Fruit fly (Drosophila melanogaster) whole organism, embryonic: ENCODE measurements around the gene CG34001.

Source experiments
- CG11456 ChIP-seq: fragments of 200-800 bp; sonication (Bioruptor generic); IDR thresholded peaks from 3 replicates; pipeline ENCODE4 v1.3.6; 2022; ENCODE audit warnings: missing biosample characterization, missing genetic modification characterization
- CG12219 ChIP-seq: fragments of 200-800 bp; sonication (Bioruptor generic); optimal IDR thresholded peaks from 3 replicates; lab custom pipeline; 2018; ENCODE audit warnings: missing biosample characterization, mild to moderate bottlenecking, missing genetic modification characterization
- CG12391 ChIP-seq: fragments of 200-800 bp; sonication (Bioruptor generic); optimal IDR thresholded peaks from 3 replicates; lab custom pipeline; 2018; ENCODE audit warnings: missing biosample characterization, mild to moderate bottlenecking, missing genetic modification characterization, moderate library complexity
- CG12769 ChIP-seq: fragments of 200-800 bp; sonication (Bioruptor generic); optimal IDR thresholded peaks from 2 replicates; lab custom pipeline; 2019; ENCODE audit warnings: missing biosample characterization, mild to moderate bottlenecking, missing genetic modification characterization, moderate library complexity
- CG13894 ChIP-seq: fragments of 200-800 bp; sonication (Bioruptor generic); optimal IDR thresholded peaks from 3 replicates; lab custom pipeline; 2018; ENCODE audit warnings: missing biosample characterization, mild to moderate bottlenecking, missing genetic modification characterization, moderate library complexity
- CG17385 ChIP-seq: fragments of 200-800 bp; sonication (Bioruptor generic); optimal IDR thresholded peaks from 3 replicates; lab custom pipeline; 2018; ENCODE audit warnings: missing biosample characterization, mild to moderate bottlenecking, missing genetic modification characterization
- CG18599 ChIP-seq: fragments of 200-800 bp; sonication (Bioruptor generic); optimal IDR thresholded peaks from 3 replicates; lab custom pipeline; 2017; ENCODE audit warnings: missing biosample characterization, missing genetic modification characterization, mild to moderate bottlenecking, moderate library complexity, missing genetic modification reagents
- CG2199 ChIP-seq: fragments of 200-800 bp; sonication (Bioruptor generic); IDR thresholded peaks from 3 replicates; pipeline ENCODE4 v1.3.6; 2022; ENCODE audit warnings: missing biosample characterization, missing genetic modification characterization
- CG34224 ChIP-seq: fragments of 200-800 bp; sonication (Bioruptor generic); IDR thresholded peaks from 3 replicates; pipeline ENCODE4 v1.3.6; 2022; ENCODE audit warnings: missing biosample characterization, missing genetic modification characterization; ENCODE audit not compliant: partially characterized antibody
- CG4360 ChIP-seq: fragments of 200-800 bp; sonication (Bioruptor generic); IDR thresholded peaks from 2 replicates; pipeline ENCODE4 v1.3.6; 2022; ENCODE audit warnings: missing biosample characterization, missing genetic modification characterization
- Drgx ChIP-seq: fragments of 200-800 bp; sonication (Bioruptor generic); IDR thresholded peaks from 2 replicates; pipeline ENCODE4 v1.3.6; 2022; ENCODE audit warnings: missing biosample characterization, missing genetic modification characterization
- H2.0 ChIP-seq: fragments of 200-800 bp; sonication (Bioruptor generic); IDR thresholded peaks from 2 replicates; pipeline ENCODE4 v1.3.6; 2022; ENCODE audit warnings: missing biosample characterization, missing genetic modification characterization
- Med ChIP-seq: fragments of 200-800 bp; sonication (Bioruptor generic); peaks from one replicate; lab custom pipeline; 2016; ENCODE audit warnings: missing biosample characterization, missing genetic modification characterization, mild to moderate bottlenecking, inconsistent platforms, moderate library complexity
- Optix ChIP-seq: fragments of 200-800 bp; sonication (Bioruptor generic); IDR thresholded peaks from 3 replicates; pipeline ENCODE4 v1.3.6; 2022; ENCODE audit warnings: missing biosample characterization, missing genetic modification characterization
- Scr ChIP-seq: fragments of 200-800 bp; sonication (Bioruptor generic); IDR thresholded peaks from 2 replicates; pipeline ENCODE4 v1.3.6; 2022; ENCODE audit warnings: missing biosample characterization, missing genetic modification characterization; ENCODE audit not compliant: partially characterized antibody
- Trl ChIP-seq, 3 experiments: fragments of >200 bp in 2 of 3; fragments of 200-800 bp in 1 of 3; sonication (Bioruptor generic) in 1 of 3; optimal IDR thresholded peaks; 2 replicates in 1 of 3; 3 replicates in 2 of 3; lab custom pipeline; 2016 to 2017; ENCODE audit warnings: missing biosample characterization in 1 of 3, missing genetic modification characterization in 1 of 3
- Xbp1 ChIP-seq: fragments of 200-800 bp; sonication (Bioruptor generic); optimal IDR thresholded peaks from 3 replicates; lab custom pipeline; 2016; ENCODE audit warnings: missing biosample characterization, mild to moderate bottlenecking, missing genetic modification characterization
- abd-A ChIP-seq: fragments of 200-800 bp; sonication (Bioruptor generic); optimal IDR thresholded peaks from 3 replicates; lab custom pipeline; 2019; ENCODE audit warnings: missing biosample characterization, mild to moderate bottlenecking, missing genetic modification characterization, moderate library complexity
- ap ChIP-seq: fragments of 200-800 bp; sonication (Bioruptor generic); IDR thresholded peaks from 2 replicates; pipeline ENCODE4 v1.3.6; 2022; ENCODE audit warnings: missing biosample characterization, missing genetic modification characterization
- bsh ChIP-seq, 2 experiments: fragments of 200-800 bp; sonication (Bioruptor generic); optimal IDR thresholded peaks; 2 replicates each; lab custom pipeline; 2017 to 2018; ENCODE audit warnings: mild to moderate bottlenecking in 2 of 2, missing biosample characterization in 2 of 2, missing genetic modification characterization in 2 of 2, moderate library complexity in 1 of 2
- cg ChIP-seq: fragments of 200-800 bp; sonication (Bioruptor generic); optimal IDR thresholded peaks from 3 replicates; lab custom pipeline; 2019; ENCODE audit warnings: missing biosample characterization, mild to moderate bottlenecking, missing genetic modification characterization, moderate library complexity
- chinmo ChIP-seq: fragments of 200-800 bp; sonication (Bioruptor generic); IDR thresholded peaks from 4 replicates; pipeline ENCODE4 v1.3.6; 2022; ENCODE audit warnings: missing biosample characterization, missing genetic modification characterization; ENCODE audit not compliant: partially characterized antibody
- cwo ChIP-seq: fragments of 200-800 bp; sonication (Bioruptor generic); optimal IDR thresholded peaks from 3 replicates; lab custom pipeline; 2017; ENCODE audit warnings: missing biosample characterization, missing genetic modification characterization, mild to moderate bottlenecking, moderate library complexity, missing genetic modification reagents
- dysf ChIP-seq: fragments of 200-800 bp; sonication (Bioruptor generic); IDR thresholded peaks from 3 replicates; pipeline ENCODE4 v1.3.6; 2022; ENCODE audit warnings: missing biosample characterization, missing genetic modification characterization
- exex ChIP-seq: fragments of 200-800 bp; sonication (Bioruptor generic); optimal IDR thresholded peaks from 4 replicates; lab custom pipeline; 2018; ENCODE audit warnings: missing biosample characterization, mild to moderate bottlenecking, missing genetic modification characterization, moderate library complexity
- eyg ChIP-seq: fragments of 200-800 bp; sonication (Bioruptor generic); optimal IDR thresholded peaks from 3 replicates; lab custom pipeline; 2016; ENCODE audit warnings: missing biosample characterization, missing genetic modification characterization
- grn ChIP-seq: fragments of 200-800 bp; sonication (Bioruptor generic); optimal IDR thresholded peaks from 3 replicates; lab custom pipeline; 2017; ENCODE audit warnings: missing biosample characterization, missing genetic modification characterization
- ham ChIP-seq: fragments of 200-800 bp; sonication (Bioruptor generic); IDR thresholded peaks from 2 replicates; pipeline ENCODE4 v1.3.6; 2022; ENCODE audit warnings: missing biosample characterization, missing genetic modification characterization
- lbe ChIP-seq: fragments of 200-800 bp; sonication (Bioruptor generic); optimal IDR thresholded peaks from 2 replicates; lab custom pipeline; 2016; ENCODE audit warnings: missing biosample characterization, mild to moderate bottlenecking, missing genetic modification characterization
- lov ChIP-seq, 2 experiments: fragments of 200-800 bp in 1 of 2; fragments of >200 bp in 1 of 2; sonication (Bioruptor generic) in 1 of 2; IDR thresholded peaks in 1 of 2; optimal IDR thresholded peaks in 1 of 2; 2 replicates in 1 of 2; 3 replicates in 1 of 2; pipeline versions ENCODE4 v1.3.6 to Lab custom; 2017 to 2022; ENCODE audit warnings: missing biosample characterization in 1 of 2, missing genetic modification characterization in 1 of 2
- nom ChIP-seq: fragments of 200-800 bp; sonication (Bioruptor generic); optimal IDR thresholded peaks from 2 replicates; lab custom pipeline; 2017; ENCODE audit warnings: missing biosample characterization, missing genetic modification characterization, mild to moderate bottlenecking, moderate library complexity, missing genetic modification reagents
- peb ChIP-seq: fragments of 200-800 bp; sonication (Bioruptor generic); IDR thresholded peaks from 2 replicates; pipeline ENCODE4 v1.3.6; 2022; ENCODE audit warnings: missing biosample characterization, missing genetic modification characterization
- psq ChIP-seq: fragments of 200-800 bp; sonication (Bioruptor generic); optimal IDR thresholded peaks from 2 replicates; lab custom pipeline; 2017; ENCODE audit warnings: missing biosample characterization, missing genetic modification characterization
- sd ChIP-seq: fragments of 200-800 bp; sonication (Bioruptor generic); optimal IDR thresholded peaks from 3 replicates; lab custom pipeline; 2018; ENCODE audit warnings: missing biosample characterization, mild to moderate bottlenecking, missing genetic modification characterization, moderate library complexity
- so ChIP-seq: fragments of 200-800 bp; sonication (Bioruptor generic); IDR thresholded peaks from 3 replicates; pipeline ENCODE4 v1.3.6; 2022; ENCODE audit warnings: missing biosample characterization, missing genetic modification characterization
- sqz ChIP-seq: fragments of 200-800 bp; sonication (Bioruptor generic); optimal IDR thresholded peaks from 3 replicates; lab custom pipeline; 2018; ENCODE audit warnings: missing biosample characterization, mild to moderate bottlenecking, missing genetic modification characterization
- tll ChIP-seq, 2 experiments: fragments of 200-800 bp in 1 of 2; fragments of >200 bp in 1 of 2; sonication (Bioruptor generic) in 1 of 2; optimal IDR thresholded peaks; 2 replicates each; lab custom pipeline; 2017 to 2019; ENCODE audit warnings: missing biosample characterization in 2 of 2, missing genetic modification characterization in 2 of 2, mild to moderate bottlenecking in 1 of 2, moderate library complexity in 1 of 2
- vvl ChIP-seq: fragments of 200-800 bp; sonication (Bioruptor generic); IDR thresholded peaks from 2 replicates; pipeline ENCODE4 v1.3.6; 2022; ENCODE audit warnings: missing biosample characterization, missing genetic modification characterization

CG34001 gene

dm6 chr3L:10674940-10675339 is 44.1 kb downstream of the CG34001 start (continued):
- peak; percentile 19; the same call in 1 of the 2 replicates for TF ChIP-seq vvl (GFP tag; lab: Robert Waterston, UW)
- no peak for TF ChIP-seq ham (GFP tag; lab: Robert Waterston, UW)

dm6 chr3L:10675635-10676393 is 44.9 kb downstream of the CG34001 start:
- TF ChIP-seq exex (tag; lab: Kevin White, UChicago): peak; percentile 13
- 0 out of 3 replicates have a peak, but pooled peaks have one; percentile 55 for TF ChIP-seq so
- TF ChIP-seq chinmo (GFP tag; lab: Robert Waterston, UW): peak; percentile 70; the same call in 1 of the 4 replicates
- TF ChIP-seq CG12391 (tag; lab: Kevin White, UChicago): no peak
- peak; percentile 27 for TF ChIP-seq Med (GFP tag; lab: Kevin White, UChicago)
- peak; percentile 9 for TF ChIP-seq CG18599 (GFP tag; lab: Kevin White, UChicago)
- TF ChIP-seq cg (GFP tag; lab: Kevin White, UChicago): peak; percentile 35
- peak; percentile 84 for TF ChIP-seq Drgx
- TF ChIP-seq CG34224 (GFP tag; lab: Robert Waterston, UW): 0 out of 3 replicates have a peak, but pooled peaks have one; percentile 13
- no peak for TF ChIP-seq lov (optimal IDR thresholded peaks at IDR 0.05; lab: Kevin White, UChicago)
- TF ChIP-seq lov (GFP tag; IDR thresholded peaks at IDR 0.05; lab: Robert Waterston, UW): no peak
- peak in 1 of 2 experiments; percentile 52 for TF ChIP-seq bsh (GFP tag; optimal IDR thresholded peaks at IDR 0.05; lab: Kevin White, UChicago)
- TF ChIP-seq CG2199 (GFP tag; lab: Robert Waterston, UW): 0 out of 3 replicates have a peak, but pooled peaks have one; percentile 61
- TF ChIP-seq sqz (GFP tag; lab: Kevin White, UChicago): peak; percentile 96
- no peak for TF ChIP-seq Optix
- TF ChIP-seq H2.0: no peak
- TF ChIP-seq sd: peak; percentile 12
- TF ChIP-seq Trl (optimal IDR thresholded peaks at IDR 0.05; lab: Kevin White, UChicago): peak in 1 of 2 experiments; percentile 12
- no peak for TF ChIP-seq Trl (GFP tag; optimal IDR thresholded peaks at IDR 0.05; lab: Kevin White, UChicago)
- TF ChIP-seq grn: peak; percentile 38
- no peak for TF ChIP-seq ap (GFP tag; lab: Robert Waterston, UW)
- TF ChIP-seq eyg (GFP tag; lab: Kevin White, UChicago): no peak
- peak; percentile 97 for TF ChIP-seq nom
- peak; percentile 40 for TF ChIP-seq CG17385 (GFP tag; lab: Kevin White, UChicago)
- TF ChIP-seq lbe (GFP tag; lab: Kevin White, UChicago): peak; percentile 18
- no peak for TF ChIP-seq CG12219 (GFP tag; lab: Kevin White, UChicago)
- TF ChIP-seq CG4360 (GFP tag; lab: Robert Waterston, UW): peak; percentile 51; the same call in 1 of the 2 replicates
- TF ChIP-seq Xbp1 (GFP tag; lab: Kevin White, UChicago): no peak

- TF ChIP-seq exex (tag; lab: Kevin White, UChicago): peak; percentile 5
- peak in 1 of 2 experiments; percentile 17 for TF ChIP-seq tll (GFP tag; optimal IDR thresholded peaks at IDR 0.05; lab: Kevin White, UChicago)
- peak; percentile 9 for TF ChIP-seq psq (GFP tag; lab: Kevin White, UChicago)
- no peak for TF ChIP-seq Xbp1 (GFP tag; lab: Kevin White, UChicago)
- peak; percentile 81; the same call in 1 of the 4 replicates for TF ChIP-seq chinmo (GFP tag; lab: Robert Waterston, UW)
- peak; percentile 54 for TF ChIP-seq cg (GFP tag; lab: Kevin White, UChicago)
- peak in 1 of 2 experiments; percentile 4 for TF ChIP-seq Trl (optimal IDR thresholded peaks at IDR 0.05; lab: Kevin White, UChicago)
- TF ChIP-seq Trl (GFP tag; optimal IDR thresholded peaks at IDR 0.05; lab: Kevin White, UChicago): no peak
- TF ChIP-seq CG12769 (tag; lab: Kevin White, UChicago): peak; percentile 33
- no peak for TF ChIP-seq CG11456
- no peak for TF ChIP-seq lov (optimal IDR thresholded peaks at IDR 0.05; lab: Kevin White, UChicago)
- TF ChIP-seq lov (GFP tag; IDR thresholded peaks at IDR 0.05; lab: Robert Waterston, UW): no peak
- 0 out of 2 replicates have a peak, but pooled peaks have one; percentile 11 for TF ChIP-seq Scr (GFP tag; lab: Robert Waterston, UW)
- peak; percentile 47 for TF ChIP-seq sqz (GFP tag; lab: Kevin White, UChicago)
- no peak for TF ChIP-seq peb (GFP tag; lab: Robert Waterston, UW)
- TF ChIP-seq abd-A (tag; lab: Kevin White, UChicago): peak; percentile 22
- TF ChIP-seq cwo (GFP tag; lab: Kevin White, UChicago): peak; percentile 42
- TF ChIP-seq dysf (GFP tag; lab: Robert Waterston, UW): no peak
- peak; percentile 4 for TF ChIP-seq CG13894 (tag; lab: Kevin White, UChicago)
Measured at dm6 chr3L:10677816-10678215, 46.9 kb downstream of the CG34001 start.
